Worm (Caenorhabditis elegans): Measurements from ENCODE around the gene drd-50.

DNA sequence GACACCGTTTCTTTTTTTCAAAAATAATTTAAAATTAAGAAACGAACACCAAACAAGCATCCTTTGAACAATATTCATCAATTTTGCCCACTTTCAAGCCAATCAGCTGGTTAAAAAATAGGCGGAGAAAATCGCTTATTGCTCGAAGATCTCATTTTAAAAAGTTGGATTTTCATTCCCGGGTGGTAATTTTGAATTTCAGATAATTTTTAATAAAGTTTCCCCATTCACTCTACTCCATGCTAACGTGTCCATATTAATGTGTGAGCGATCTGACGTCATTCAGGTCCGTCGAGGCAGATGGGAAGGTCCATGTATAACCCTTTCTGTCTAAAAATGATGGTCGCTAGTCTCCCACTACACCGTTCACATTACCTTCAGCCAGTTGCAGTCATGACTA lies 49.1 kb upstream of the drd-50 start, which contains the start of gene fbxb-55:
- TF ChIP-seq unc-55 (GFP tag; optimal IDR thresholded peaks at IDR 0.05) = no peak
- TF ChIP-seq rnt-1 (tag; optimal IDR thresholded peaks at IDR 0.05) = no peak
- no peak for TF ChIP-seq zip-5 (tag; optimal IDR thresholded peaks at IDR 0.05)
- no peak for TF ChIP-seq lin-11 (tag; optimal IDR thresholded peaks at IDR 0.05)
- no peak for TF ChIP-seq K09A11.1 (tag; optimal IDR thresholded peaks at IDR 0.05; ENCODE audit: insufficient read depth)
- no peak for TF ChIP-seq ama-1 (optimal IDR thresholded peaks at IDR 0.05)

All from whole organism, late embryonic.